Fruit fly (Drosophila melanogaster): Measurements from ENCODE around the gene CG42264.

DNA sequence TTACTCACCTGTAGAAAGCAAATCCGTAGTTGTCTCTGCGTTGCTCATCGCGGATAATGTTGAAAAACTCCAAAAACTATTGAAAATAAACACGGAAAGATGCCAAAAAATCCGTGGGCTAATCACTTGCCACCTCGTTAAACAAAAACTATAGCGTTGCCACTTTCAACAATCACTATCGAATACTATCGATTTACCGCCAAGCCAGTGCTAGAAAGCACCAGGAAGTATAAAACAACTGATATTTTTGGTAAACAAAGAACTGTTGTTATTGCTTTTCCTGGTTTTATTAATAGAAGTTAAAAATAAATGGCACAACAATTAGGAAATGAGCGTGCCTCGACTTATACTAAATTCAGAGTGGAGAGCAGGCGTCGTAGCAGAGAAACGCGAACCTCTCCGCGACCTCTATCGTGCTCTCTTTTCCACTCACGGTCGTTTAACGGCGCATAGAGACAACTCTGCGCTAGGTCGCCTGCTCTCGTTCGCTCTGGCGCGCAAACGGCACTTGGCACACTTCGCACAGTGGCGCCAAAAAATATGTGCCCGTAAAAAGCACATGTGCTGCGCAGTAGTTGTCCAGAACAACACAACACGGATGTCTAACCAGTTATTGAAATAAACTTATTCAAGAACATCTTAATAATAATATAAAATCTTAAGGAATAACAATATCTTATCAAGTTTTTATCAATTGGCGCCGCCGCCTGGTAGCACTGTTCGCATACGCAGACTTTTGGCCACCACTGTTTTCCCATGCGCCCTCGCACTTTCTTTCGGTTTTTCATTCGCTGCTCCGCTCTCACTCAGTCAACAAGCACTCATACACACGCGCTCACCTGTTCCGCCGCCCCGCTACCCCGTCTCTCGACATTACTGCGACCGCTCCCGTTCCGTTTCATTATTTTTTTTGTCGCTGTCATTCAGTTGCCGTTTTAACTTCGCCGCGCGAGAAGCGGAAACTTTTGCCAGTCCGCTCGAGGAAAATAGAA lies 21.3 kb downstream of the CG42264 start, which contains the start of the genes lin-52 and CG15771:
- TF ChIP-seq pan (optimal IDR thresholded peaks at IDR 0.05) (no peak), psq (optimal IDR thresholded peaks at IDR 0.05) (no peak), CG8478 (optimal IDR thresholded peaks at IDR 0.05) (no peak), usp (GFP tag; optimal IDR thresholded peaks at IDR 0.05) (no peak)
